Fruit fly (Drosophila melanogaster): ENCODE results near the gene GatC.
A peak's percentile ranks its signal among the peaks of the same experiment; 100 is the strongest.

Gene GatC

dm6 chr2L:13783264-13784154 is 49.4 kb downstream of the GatC start, which contains the start of gene Eato (continued):
- TF ChIP-seq CG6854 (GFP tag; optimal IDR thresholded peaks at IDR 0.05) (no peak), az2 (GFP tag; optimal IDR thresholded peaks at IDR 0.05) (no peak), sens (GFP tag) (peak; percentile 64), CG3065 (GFP tag; optimal IDR thresholded peaks at IDR 0.05) (no peak), CG9727 (GFP tag; optimal IDR thresholded peaks at IDR 0.05) (peak; percentile 37), CG18262 (tag; optimal IDR thresholded peaks at IDR 0.05) (peak; percentile 38), sens-2 (GFP tag; IDR thresholded peaks at IDR 0.05) (no peak), CG33557 (GFP tag; optimal IDR thresholded peaks at IDR 0.05) (peak; percentile 8), slbo (GFP tag; IDR thresholded peaks at IDR 0.05) (peak; percentile 55), CG2120 (GFP tag; optimal IDR thresholded peaks at IDR 0.05) (peak; percentile 7), cg (GFP tag; optimal IDR thresholded peaks at IDR 0.05) (no peak), CG30403 (GFP tag; optimal IDR thresholded peaks at IDR 0.05) (peak; percentile 7), zfh2 (GFP tag; optimal IDR thresholded peaks at IDR 0.05) (peak; percentile 24), CoRest (tag; optimal IDR thresholded peaks at IDR 0.05) (peak; percentile 5), Aef1 (GFP tag; IDR thresholded peaks at IDR 0.05) (no peak), CG17361 (GFP tag; IDR thresholded peaks at IDR 0.05) (0 out of 3 replicates have a peak, but pooled peaks have one; percentile 55), tx (GFP tag; optimal IDR thresholded peaks at IDR 0.05) (no peak), nau (GFP tag; optimal IDR thresholded peaks at IDR 0.05) (no peak), H2.0 (GFP tag; IDR thresholded peaks at IDR 0.05) (no peak), jumu (GFP tag; optimal IDR thresholded peaks at IDR 0.05) (no peak), abd-A (tag; optimal IDR thresholded peaks at IDR 0.05) (no peak), Nf-YA (GFP tag; IDR thresholded peaks at IDR 0.05) (no peak), CG9215 (GFP tag; IDR thresholded peaks at IDR 0.05) (peak; percentile 21; the same call in 1 of the 2 replicates), CG13624 (GFP tag; optimal IDR thresholded peaks at IDR 0.05) (no peak), CG2116 (GFP tag; optimal IDR thresholded peaks at IDR 0.05) (peak; percentile 34), cad (GFP tag; optimal IDR thresholded peaks at IDR 0.05) (no peak), CG17186 (GFP tag; optimal IDR thresholded peaks at IDR 0.05) (no peak), inv (GFP tag; IDR thresholded peaks at IDR 0.05; ENCODE audit: partially characterized antibody) (peak; percentile 11), exex (tag; optimal IDR thresholded peaks at IDR 0.05) (no peak), vvl (GFP tag; IDR thresholded peaks at IDR 0.05) (peak; percentile 45), CG11456 (GFP tag; IDR thresholded peaks at IDR 0.05) (peak; percentile 5; the same call in 1 of the 3 replicates), Nf-YC (tag; optimal IDR thresholded peaks at IDR 0.05) (peak; percentile 36), Mad (GFP tag; optimal IDR thresholded peaks at IDR 0.05) (no peak), CG14441 (GFP tag; IDR thresholded peaks at IDR 0.05) (peak; percentile 12; the same call in 1 of the 2 replicates), trem (tag; optimal IDR thresholded peaks at IDR 0.05) (peak; percentile 1), NFAT (GFP tag; IDR thresholded peaks at IDR 0.05) (peak; percentile 19; the same call in 1 of the 2 replicates), lab (GFP tag; optimal IDR thresholded peaks at IDR 0.05) (no peak), CG13424 (tag; optimal IDR thresholded peaks at IDR 0.05) (peak; percentile 16), schlank (tag; optimal IDR thresholded peaks at IDR 0.05) (no peak), CG9932 (GFP tag; IDR thresholded peaks at IDR 0.05) (peak; percentile 57; the same call in 1 of the 2 replicates), cwo (GFP tag; optimal IDR thresholded peaks at IDR 0.05) (no peak), CG11247 (GFP tag; IDR thresholded peaks at IDR 0.05) (no peak), dan (GFP tag; IDR thresholded peaks at IDR 0.05) (no peak), CG3995 (GFP tag; optimal IDR thresholded peaks at IDR 0.05) (peak; percentile 93), CG9437 (GFP tag; optimal IDR thresholded peaks at IDR 0.05) (peak; percentile 17), CG1647 (GFP tag; optimal IDR thresholded peaks at IDR 0.05) (no peak), slou (GFP tag; optimal IDR thresholded peaks at IDR 0.05) (no peak), CG12391 (tag; optimal IDR thresholded peaks at IDR 0.05) (peak; percentile 17), CG8478 (optimal IDR thresholded peaks at IDR 0.05) (no peak)
